Worm (Caenorhabditis elegans) whole organism, late embryonic: ENCODE data around the gene C30G12.1.
A peak's percentile ranks its signal among the peaks of the same experiment; 100 is the strongest.

ENCODE experiments used
- C38D4.7 ChIP-seq: fragments of 200-800 bp; sonication (Bioruptor generic); optimal IDR thresholded peaks from 2 replicates; lab custom pipeline; 2018; ENCODE audit warnings: mild to moderate bottlenecking, missing genetic modification characterization, moderate library complexity, missing compliant biosample characterization
- F13H6.1 ChIP-seq: sonication (generic microtip); optimal IDR thresholded peaks from 2 replicates; lab custom pipeline; 2016; ENCODE audit warnings: missing genetic modification characterization, missing compliant biosample characterization
- K02D7.2 ChIP-seq: sonication (generic microtip); optimal IDR thresholded peaks from 2 replicates; lab custom pipeline; 2017; ENCODE audit warnings: mild to moderate bottlenecking, missing genetic modification characterization, missing compliant biosample characterization
- T23F11.4 ChIP-seq: fragments of 200-800 bp; sonication (Bioruptor generic); optimal IDR thresholded peaks from 2 replicates; lab custom pipeline; 2018; ENCODE audit warnings: mild to moderate bottlenecking, missing genetic modification characterization, missing compliant biosample characterization
- Y22D7AL.16 ChIP-seq: sonication (generic microtip); optimal IDR thresholded peaks from 2 replicates; lab custom pipeline; 2016; ENCODE audit warnings: missing genetic modification characterization, missing compliant biosample characterization
- ama-1 ChIP-seq: fragments of 150-350 bp; optimal IDR thresholded peaks from 2 replicates; lab custom pipeline; 2014
- ceh-14 ChIP-seq: sonication (generic microtip); optimal IDR thresholded peaks from 2 replicates; lab custom pipeline; 2016; ENCODE audit warnings: missing genotype, missing genetic modification characterization, missing compliant biosample characterization
- ceh-31 ChIP-seq: sonication (generic microtip); optimal IDR thresholded peaks from 2 replicates; lab custom pipeline; 2016; ENCODE audit warnings: missing genetic modification characterization, missing compliant biosample characterization
- ceh-34 ChIP-seq: sonication (generic microtip); optimal IDR thresholded peaks from 2 replicates; lab custom pipeline; 2016; ENCODE audit warnings: mild to moderate bottlenecking, missing genetic modification characterization, missing compliant biosample characterization
- ceh-45 ChIP-seq: fragments of 200-800 bp; sonication (Bioruptor generic); IDR thresholded peaks from 2 replicates; pipeline ENCODE4 v1.3.6; 2022; ENCODE audit warnings: missing genetic modification reagents, missing genetic modification characterization, missing compliant biosample characterization
- dve-1 ChIP-seq: sonication (generic microtip); optimal IDR thresholded peaks from 2 replicates; lab custom pipeline; 2017; ENCODE audit warnings: antibody characterized with exemption, mild to moderate bottlenecking, missing genetic modification characterization, missing compliant biosample characterization
- elt-2 ChIP-seq: sonication (generic microtip); optimal IDR thresholded peaks from 2 replicates; lab custom pipeline; 2016; ENCODE audit warnings: missing genetic modification reagents, missing genetic modification characterization, missing compliant biosample characterization
- elt-4 ChIP-seq: sonication (generic microtip); optimal IDR thresholded peaks from 2 replicates; lab custom pipeline; 2016; ENCODE audit warnings: missing genetic modification characterization, missing compliant biosample characterization
- fkh-10 ChIP-seq: fragments of 150-350 bp; optimal IDR thresholded peaks from 2 replicates; lab custom pipeline; 2014; ENCODE audit warnings: missing biosample characterization, missing genetic modification reagents, missing genetic modification characterization
- hlh-13 ChIP-seq: fragments of 200-800 bp; sonication (Bioruptor generic); optimal IDR thresholded peaks from 2 replicates; lab custom pipeline; 2018; ENCODE audit warnings: mild to moderate bottlenecking, missing genetic modification characterization, missing compliant biosample characterization
- hlh-30 ChIP-seq: sonication (generic microtip); optimal IDR thresholded peaks from 2 replicates; lab custom pipeline; 2017; ENCODE audit warnings: antibody characterized with exemption, missing genetic modification characterization, missing compliant biosample characterization; ENCODE audit not compliant: insufficient read depth
- lim-6 ChIP-seq: sonication (generic microtip); optimal IDR thresholded peaks from 2 replicates; lab custom pipeline; 2016; ENCODE audit warnings: missing genetic modification characterization, missing compliant biosample characterization
- lin-11 ChIP-seq: fragments of 200-800 bp; sonication (Bioruptor generic); optimal IDR thresholded peaks from 2 replicates; lab custom pipeline; 2018; ENCODE audit warnings: mild to moderate bottlenecking, missing genetic modification characterization, missing compliant biosample characterization
- mec-3 ChIP-seq: sonication (generic microtip); optimal IDR thresholded peaks from 2 replicates; lab custom pipeline; 2016; ENCODE audit warnings: borderline replicate concordance, missing genetic modification characterization, missing compliant biosample characterization
- nfya-1 ChIP-seq: sonication (generic microtip); optimal IDR thresholded peaks from 2 replicates; lab custom pipeline; 2017; ENCODE audit warnings: missing genetic modification characterization, mild to moderate bottlenecking, missing compliant biosample characterization, antibody characterized with exemption, moderate library complexity
- nhr-232 ChIP-seq: sonication (generic microtip); optimal IDR thresholded peaks from 2 replicates; lab custom pipeline; 2016; ENCODE audit warnings: missing genetic modification characterization, missing compliant biosample characterization
- odd-2 ChIP-seq: sonication (generic microtip); optimal IDR thresholded peaks from 2 replicates; lab custom pipeline; 2017; ENCODE audit warnings: antibody characterized with exemption, mild to moderate bottlenecking, missing genetic modification characterization, missing compliant biosample characterization
- pha-2 ChIP-seq: sonication (generic microtip); optimal IDR thresholded peaks from 2 replicates; lab custom pipeline; 2017; ENCODE audit warnings: mild to moderate bottlenecking, missing genetic modification characterization, missing compliant biosample characterization
- pqm-1 ChIP-seq: sonication (generic microtip); optimal IDR thresholded peaks from 2 replicates; lab custom pipeline; 2016; ENCODE audit warnings: missing genetic modification characterization, missing compliant biosample characterization
- pros-1 ChIP-seq: fragments of 150-350 bp; optimal IDR thresholded peaks from 2 replicates; lab custom pipeline; 2014; ENCODE audit warnings: missing biosample characterization, missing genetic modification reagents, missing genetic modification characterization
- ref-2 ChIP-seq: sonication (generic microtip); optimal IDR thresholded peaks from 2 replicates; lab custom pipeline; 2016; ENCODE audit warnings: missing genetic modification characterization, missing compliant biosample characterization
- sdc-2 ChIP-seq: sonication (generic microtip); optimal IDR thresholded peaks from 2 replicates; lab custom pipeline; 2016; ENCODE audit warnings: missing genotype, missing genetic modification characterization, missing compliant biosample characterization
- sox-2 ChIP-seq: fragments of 200-800 bp; sonication (Bioruptor generic); IDR thresholded peaks from 2 replicates; pipeline ENCODE4 v1.3.6; 2022; ENCODE audit warnings: missing genetic modification reagents, missing genetic modification characterization, missing compliant biosample characterization
- tbx-2 ChIP-seq: sonication (generic microtip); optimal IDR thresholded peaks from 2 replicates; lab custom pipeline; 2016; ENCODE audit warnings: missing genetic modification characterization, missing compliant biosample characterization
- tbx-7 ChIP-seq: sonication (generic microtip); optimal IDR thresholded peaks from 2 replicates; lab custom pipeline; 2016; ENCODE audit warnings: missing genotype, missing genetic modification characterization, missing compliant biosample characterization
- ttx-3 ChIP-seq: sonication (generic microtip); optimal IDR thresholded peaks from 2 replicates; lab custom pipeline; 2016; ENCODE audit warnings: missing genetic modification reagents, missing genetic modification characterization, missing compliant biosample characterization
- unc-3 ChIP-seq, 2 experiments: fragments of 200-800 bp in 1 of 2; sonication (Bioruptor generic) in 1 of 2; sonication (generic microtip) in 1 of 2; conservative IDR thresholded peaks in 1 of 2; optimal IDR thresholded peaks in 1 of 2; 2 replicates each; pipeline versions ENCODE4 v1.3.6 to Lab custom; 2016 to 2022; ENCODE audit warnings: missing compliant biosample characterization in 2 of 2, missing genetic modification characterization in 2 of 2, missing genetic modification reagents in 1 of 2
- unc-42 ChIP-seq: sonication (generic microtip); optimal IDR thresholded peaks from 2 replicates; lab custom pipeline; 2016; ENCODE audit warnings: missing genotype, missing genetic modification characterization, missing compliant biosample characterization
- unc-86 ChIP-seq: sonication (generic microtip); optimal IDR thresholded peaks from 2 replicates; lab custom pipeline; 2016; ENCODE audit warnings: missing genetic modification characterization, missing compliant biosample characterization
- zip-5 ChIP-seq: sonication (generic microtip); optimal IDR thresholded peaks from 2 replicates; lab custom pipeline; 2016; ENCODE audit warnings: missing genetic modification characterization, missing compliant biosample characterization

C30G12.1 gene

DNA sequence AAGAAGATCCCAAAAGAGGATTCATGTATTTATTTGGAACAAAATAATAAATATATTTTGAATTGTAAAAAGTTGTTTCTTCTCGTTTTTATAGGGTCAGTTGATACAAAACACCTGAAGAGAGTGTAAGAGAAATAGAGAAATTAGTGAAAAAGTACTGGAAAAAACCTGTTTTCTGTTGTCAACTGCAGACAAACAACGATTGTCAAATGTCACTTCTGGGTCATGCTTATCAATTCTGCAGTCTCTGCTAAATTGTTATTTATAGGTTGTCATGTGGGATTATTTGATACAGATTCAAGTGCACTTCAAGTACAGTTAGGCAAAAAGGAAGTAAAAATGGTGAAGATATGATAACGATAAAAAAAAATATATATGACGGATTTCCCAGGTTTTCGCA, 26.6 kb upstream of the C30G12.1 start:
- TF ChIP-seq unc-3 (GFP tag; conservative IDR thresholded peaks at IDR 0.05; lab: Robert Waterston, UW) = no peak
- no peak for TF ChIP-seq unc-3 (tag; optimal IDR thresholded peaks at IDR 0.05; lab: Kevin White, UChicago)
- no peak for TF ChIP-seq zip-5
- no peak for TF ChIP-seq Y22D7AL.16 (tag; lab: Kevin White, UChicago)
- no peak for TF ChIP-seq elt-4 (tag; lab: Kevin White, UChicago)
- TF ChIP-seq sdc-2 (tag; lab: Kevin White, UChicago) = no peak
- no peak for TF ChIP-seq ama-1
- no peak for TF ChIP-seq ttx-3
- no peak for TF ChIP-seq tbx-2
- TF ChIP-seq K02D7.2 = no peak
- TF ChIP-seq unc-42 (tag; lab: Kevin White, UChicago) = no peak
- no peak for TF ChIP-seq pha-2 (tag; lab: Kevin White, UChicago)
- no peak for TF ChIP-seq dve-1 (tag; lab: Kevin White, UChicago)
- no peak for TF ChIP-seq F13H6.1 (tag; lab: Kevin White, UChicago)
- no peak for TF ChIP-seq hlh-13 (GFP tag; lab: Kevin White, UChicago)
- no peak for TF ChIP-seq hlh-30 (tag; lab: Kevin White, UChicago)
- TF ChIP-seq lim-6 (tag; lab: Kevin White, UChicago) = no peak

DNA sequence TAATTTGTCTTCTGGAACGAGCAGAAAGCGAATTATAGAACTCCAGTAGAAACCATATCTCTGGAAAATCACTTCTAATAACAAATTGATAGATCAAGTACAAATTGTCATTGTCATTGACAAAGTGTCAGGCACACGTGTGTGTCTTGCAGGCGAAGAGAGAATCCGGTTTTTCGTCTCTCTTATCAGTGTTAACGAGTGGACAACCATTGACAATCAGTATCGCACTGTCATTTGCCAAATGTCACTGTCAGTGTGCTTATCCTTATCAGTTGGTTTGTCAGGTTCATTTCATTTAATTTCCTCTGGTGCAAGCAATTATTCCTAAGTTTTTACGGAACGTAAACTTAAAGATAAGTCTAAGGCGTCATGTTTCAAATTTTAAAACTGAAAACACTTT, 25.6 kb upstream of the C30G12.1 start:
- no peak for TF ChIP-seq ceh-31
- peak; percentile 73 for TF ChIP-seq elt-2
- TF ChIP-seq odd-2 = no peak
- TF ChIP-seq T23F11.4 (GFP tag; lab: Kevin White, UChicago) = no peak
- no peak for TF ChIP-seq unc-86 (tag; lab: Kevin White, UChicago)
- TF ChIP-seq dve-1 (tag; lab: Kevin White, UChicago) = no peak
- TF ChIP-seq, all 69 proteins: peak for 1

DNA sequence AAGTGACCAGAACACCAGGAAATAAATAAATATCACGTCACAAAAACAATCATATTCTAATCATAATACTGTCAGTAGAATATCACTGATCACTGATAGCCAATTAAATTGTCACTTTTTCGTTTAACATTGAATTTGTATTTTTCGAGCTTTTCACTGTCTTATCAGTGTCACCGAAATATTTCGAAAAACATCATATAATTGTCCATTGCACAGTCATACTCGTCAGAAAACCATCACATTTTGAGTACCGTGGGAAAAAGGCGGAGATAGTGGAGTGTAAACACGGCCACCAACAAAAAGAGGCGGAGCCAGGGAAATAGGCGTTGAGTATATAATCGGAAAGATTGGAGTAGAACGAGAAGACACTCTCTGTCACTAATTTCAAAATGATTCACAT, 21.9 kb upstream of the C30G12.1 start:
- no peak for TF ChIP-seq K02D7.2
- no peak for TF ChIP-seq ama-1
- no peak for TF ChIP-seq nhr-232 (tag; lab: Kevin White, UChicago)
- no peak for TF ChIP-seq F13H6.1 (tag; lab: Kevin White, UChicago)
- no peak for TF ChIP-seq unc-86 (tag; lab: Kevin White, UChicago)
- TF ChIP-seq nfya-1 (tag; lab: Kevin White, UChicago) = no peak
- TF ChIP-seq ref-2 (tag; lab: Kevin White, UChicago) = no peak

DNA sequence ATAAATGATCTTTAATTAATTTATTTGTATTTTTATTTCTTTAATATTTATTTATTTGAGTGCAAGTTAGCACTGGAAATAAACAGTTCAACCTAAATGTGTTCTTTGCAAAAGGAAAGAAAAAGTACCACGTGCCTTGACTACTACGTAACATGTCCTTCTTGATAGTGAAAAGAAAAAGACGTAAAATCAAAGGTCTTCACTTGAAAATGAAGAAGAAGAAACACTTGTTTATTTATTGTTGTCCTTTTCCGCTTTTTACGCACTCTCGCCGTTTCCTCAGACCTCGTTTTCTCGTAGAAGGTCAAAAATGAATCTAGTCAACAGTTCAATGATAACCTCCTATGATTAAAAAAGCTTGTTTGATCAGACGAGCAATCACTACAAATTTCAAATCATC, 21.2 kb upstream of the C30G12.1 start:
- TF ChIP-seq ceh-14 (no peak), lin-11 (no peak), sox-2 (GFP tag; lab: Robert Waterston, UW) (no peak), ceh-45 (GFP tag; lab: Robert Waterston, UW) (no peak), ceh-34 (no peak), tbx-2 (no peak), nhr-232 (tag; lab: Kevin White, UChicago) (no peak), nfya-1 (tag; lab: Kevin White, UChicago) (no peak), mec-3 (tag; lab: Kevin White, UChicago) (no peak), lim-6 (tag; lab: Kevin White, UChicago) (no peak), hlh-13 (GFP tag; lab: Kevin White, UChicago) (no peak), fkh-10 (no peak), K02D7.2 (no peak), ama-1 (no peak), dve-1 (tag; lab: Kevin White, UChicago) (no peak), hlh-30 (tag; lab: Kevin White, UChicago) (no peak), tbx-7 (tag; lab: Kevin White, UChicago) (no peak), pqm-1 (tag; lab: Kevin White, UChicago) (no peak)

DNA sequence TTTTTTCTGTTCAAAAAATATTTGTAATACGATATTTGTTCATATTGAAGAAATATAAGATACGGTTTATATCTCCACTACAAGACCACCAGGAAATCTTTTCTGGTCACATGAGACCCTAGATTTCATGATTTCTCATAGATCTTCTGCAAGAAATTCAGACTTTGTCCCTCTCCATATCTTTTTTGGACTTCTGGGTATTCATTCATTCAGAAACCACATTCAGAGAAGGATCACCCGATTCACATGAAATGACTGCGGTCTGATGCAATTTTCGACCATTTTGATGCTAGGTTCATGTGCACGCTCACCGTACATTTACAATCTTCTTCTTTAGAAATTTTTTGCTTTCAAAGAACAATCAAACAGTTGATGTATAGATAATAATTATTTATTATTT, 19.3 kb upstream of the C30G12.1 start:
- TF ChIP-seq pros-1 (no peak), C38D4.7 (GFP tag; lab: Kevin White, UChicago) (no peak)
- TF ChIP-seq, all 69 proteins: peak for 0
